Fruit fly (Drosophila melanogaster): ENCODE results near the gene CG13010.

DNA sequence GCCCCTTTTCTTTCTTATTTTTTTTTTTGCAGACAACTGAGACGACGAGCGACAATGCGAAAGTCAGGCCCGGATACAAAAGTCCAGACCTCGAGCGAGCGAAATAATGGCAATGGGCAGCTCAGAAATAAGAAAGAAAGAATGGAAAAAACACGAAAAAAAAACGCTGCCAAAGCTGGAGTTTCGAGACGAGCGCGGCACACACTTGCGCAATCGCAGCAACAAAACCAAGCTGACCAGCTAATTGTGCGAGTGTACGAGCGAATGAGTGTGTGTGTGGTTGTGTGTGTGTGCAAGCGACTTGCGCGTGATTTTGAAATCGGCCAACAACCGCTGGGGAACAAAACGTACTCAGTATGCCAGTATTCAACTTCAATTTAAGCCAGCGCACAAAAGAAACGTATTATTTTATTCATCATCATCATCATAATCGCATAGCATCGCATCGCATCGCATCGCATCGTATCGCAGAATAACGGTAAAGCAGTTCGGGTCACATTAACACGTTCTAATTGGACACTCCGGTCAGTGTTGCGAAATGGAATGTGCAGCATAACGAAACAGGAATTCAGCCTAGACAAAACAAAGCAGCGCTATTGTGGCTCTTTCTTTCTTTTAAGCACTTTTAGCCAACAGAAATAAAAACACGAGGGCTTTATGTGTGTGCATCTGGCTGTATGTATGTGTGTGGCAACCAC is 30.9 kb downstream of the CG13010 start:
- TF ChIP-seq lz (GFP tag; optimal IDR thresholded peaks at IDR 0.05) (no peak), eg (GFP tag; IDR thresholded peaks at IDR 0.05) (peak; percentile 40; the same call in 2 of the 3 replicates), Blimp-1 (GFP tag; optimal IDR thresholded peaks at IDR 0.05) (no peak), ss (GFP tag; optimal IDR thresholded peaks at IDR 0.05) (peak; percentile 55 to 57), CG6792 (GFP tag; optimal IDR thresholded peaks at IDR 0.05) (no peak), Ets21C (GFP tag; optimal IDR thresholded peaks at IDR 0.05) (no peak), CG10631 (GFP tag; optimal IDR thresholded peaks at IDR 0.05) (no peak), CG16779 (tag; optimal IDR thresholded peaks at IDR 0.05) (no peak), Ets96B (tag; optimal IDR thresholded peaks at IDR 0.05) (no peak), OdsH (GFP tag; optimal IDR thresholded peaks at IDR 0.05) (no peak), salr (GFP tag; optimal IDR thresholded peaks at IDR 0.05) (no peak)

All from whole organism, prepupa.